Worm (Caenorhabditis elegans): ENCODE results near the gene ubc-1.

ce11 chrIV:4121055-4121454 lies 18.2 kb downstream of the ubc-1 start:
- TF ChIP-seq unc-62 (GFP tag; optimal IDR thresholded peaks at IDR 0.05): no peak
- TF ChIP-seq nhr-237 (tag; optimal IDR thresholded peaks at IDR 0.05): no peak
- TF ChIP-seq nhr-28 (tag; optimal IDR thresholded peaks at IDR 0.05): no peak
- TF ChIP-seq unc-39 (tag; optimal IDR thresholded peaks at IDR 0.05): no peak
- TF ChIP-seq nhr-76 (tag; optimal IDR thresholded peaks at IDR 0.05): no peak
- TF ChIP-seq elt-1 (tag; optimal IDR thresholded peaks at IDR 0.05; ENCODE audit: borderline replicate concordance, insufficient read depth): no peak
- no peak for TF ChIP-seq nhr-12 (tag; optimal IDR thresholded peaks at IDR 0.05)
- TF ChIP-seq lsy-2 (tag; optimal IDR thresholded peaks at IDR 0.05): no peak
- TF ChIP-seq blmp-1 (tag; optimal IDR thresholded peaks at IDR 0.05): no peak
- no peak for TF ChIP-seq tbx-8 (GFP tag; optimal IDR thresholded peaks at IDR 0.05)
- no peak for TF ChIP-seq bed-3 (GFP tag; optimal IDR thresholded peaks at IDR 0.05)
- TF ChIP-seq unc-120 (tag; optimal IDR thresholded peaks at IDR 0.05; ENCODE audit: poor library complexity, severe bottlenecking): no peak
